Fruit fly (Drosophila melanogaster) whole organism, embryonic: Measurements from ENCODE around the gene gb.

ENCODE experiments used
- Ada2b ChIP-seq: fragments of 200-800 bp; sonication (Bioruptor generic); IDR thresholded peaks from 2 replicates; pipeline ENCODE4 v1.3.6; 2022; ENCODE audit warnings: missing biosample characterization, missing genetic modification characterization
- C15 ChIP-seq: fragments of 200-800 bp; sonication (Bioruptor generic); IDR thresholded peaks from 3 replicates; pipeline ENCODE4 v1.3.6; 2022; ENCODE audit warnings: missing biosample characterization, missing genetic modification characterization
- CG10209 ChIP-seq: fragments of 200-800 bp; sonication (Bioruptor generic); optimal IDR thresholded peaks from 3 replicates; lab custom pipeline; 2017; ENCODE audit warnings: missing biosample characterization, mild to moderate bottlenecking, missing genetic modification characterization, missing genetic modification reagents
- CG13287 ChIP-seq: fragments of 200-800 bp; sonication (Bioruptor generic); IDR thresholded peaks from 2 replicates; pipeline ENCODE4 v1.3.6; 2022; ENCODE audit warnings: missing biosample characterization, missing genetic modification characterization; ENCODE audit not compliant: partially characterized antibody
- CG1602 ChIP-seq: fragments of 200-800 bp; sonication (Bioruptor generic); optimal IDR thresholded peaks from 3 replicates; lab custom pipeline; 2016; ENCODE audit warnings: missing biosample characterization, missing genetic modification characterization
- CG1647 ChIP-seq: fragments of 200-800 bp; sonication (Bioruptor generic); optimal IDR thresholded peaks from 3 replicates; lab custom pipeline; 2016; ENCODE audit warnings: missing biosample characterization, missing genetic modification characterization
- CG17568 ChIP-seq: fragments of 200-800 bp; sonication (Bioruptor generic); optimal IDR thresholded peaks from 2 replicates; lab custom pipeline; 2018; ENCODE audit warnings: missing biosample characterization, mild to moderate bottlenecking, missing genetic modification characterization, moderate library complexity
- CG1832 ChIP-seq: fragments of 200-800 bp; sonication (Bioruptor generic); optimal IDR thresholded peaks from 2 replicates; lab custom pipeline; 2017; ENCODE audit warnings: missing biosample characterization, mild to moderate bottlenecking, missing genetic modification characterization, inconsistent platforms
- CG18619 ChIP-seq: fragments of 200-800 bp; sonication (Bioruptor generic); optimal IDR thresholded peaks from 3 replicates; lab custom pipeline; 2017; ENCODE audit warnings: missing biosample characterization, mild to moderate bottlenecking, missing genetic modification characterization
- CG2889 ChIP-seq: fragments of 200-800 bp; sonication (Bioruptor generic); IDR thresholded peaks from 3 replicates; pipeline ENCODE4 v1.3.6; 2022; ENCODE audit warnings: missing biosample characterization, missing genetic modification characterization
- CG32772 ChIP-seq: fragments of 200-800 bp; sonication (Bioruptor generic); IDR thresholded peaks from 2 replicates; pipeline ENCODE4 v1.3.6; 2022; ENCODE audit warnings: missing biosample characterization, missing genetic modification characterization
- CG4424 ChIP-seq: fragments of 200-800 bp; sonication (Bioruptor generic); optimal IDR thresholded peaks from 3 replicates; lab custom pipeline; 2016; ENCODE audit warnings: missing biosample characterization, missing genetic modification characterization
- CG4820 ChIP-seq: fragments of 200-800 bp; sonication (Bioruptor generic); optimal IDR thresholded peaks from 3 replicates; lab custom pipeline; 2016; ENCODE audit warnings: missing biosample characterization, missing genetic modification characterization
- CG6254 ChIP-seq: fragments of 200-800 bp; sonication (Bioruptor generic); optimal IDR thresholded peaks from 3 replicates; lab custom pipeline; 2017; ENCODE audit warnings: mild to moderate bottlenecking, missing biosample characterization, missing genetic modification reagents, missing genetic modification characterization
- CG6765 ChIP-seq: fragments of 200-800 bp; sonication (Bioruptor generic); optimal IDR thresholded peaks from 3 replicates; lab custom pipeline; 2017; ENCODE audit warnings: missing biosample characterization, mild to moderate bottlenecking, missing genetic modification characterization
- CG8290 ChIP-seq, 3 experiments: fragments of 200-800 bp; sonication (Bioruptor generic); optimal IDR thresholded peaks; 2 replicates each; lab custom pipeline; 2016 to 2019; ENCODE audit warnings: missing biosample characterization in 3 of 3, missing genetic modification characterization in 3 of 3, mild to moderate bottlenecking in 2 of 3, moderate library complexity in 1 of 3
- D19A ChIP-seq: fragments of 200-800 bp; optimal IDR thresholded peaks from 3 replicates; lab custom pipeline; 2019; ENCODE audit warnings: missing biosample characterization, mild to moderate bottlenecking, missing genetic modification characterization, moderate library complexity
- Dbx ChIP-seq: fragments of 200-800 bp; sonication (Bioruptor generic); IDR thresholded peaks from 3 replicates; pipeline ENCODE4 v1.3.6; 2022; ENCODE audit warnings: missing biosample characterization, missing genetic modification characterization
- Dll ChIP-seq: fragments of 200-800 bp; sonication (Bioruptor generic); IDR thresholded peaks from 4 replicates; pipeline ENCODE4 v1.3.6; 2022; ENCODE audit warnings: missing biosample characterization, missing genetic modification characterization; ENCODE audit not compliant: partially characterized antibody
- Drgx ChIP-seq: fragments of 200-800 bp; sonication (Bioruptor generic); IDR thresholded peaks from 2 replicates; pipeline ENCODE4 v1.3.6; 2022; ENCODE audit warnings: missing biosample characterization, missing genetic modification characterization
- Fer1 ChIP-seq: fragments of 200-800 bp; sonication (Bioruptor generic); optimal IDR thresholded peaks from 2 replicates; lab custom pipeline; 2017; ENCODE audit warnings: missing biosample characterization, mild to moderate bottlenecking, missing genetic modification characterization
- Hey ChIP-seq: fragments of 200-800 bp; sonication (Bioruptor generic); optimal IDR thresholded peaks from 3 replicates; lab custom pipeline; 2018; ENCODE audit warnings: missing biosample characterization, mild to moderate bottlenecking, missing genetic modification characterization
- Med ChIP-seq: fragments of 200-800 bp; sonication (Bioruptor generic); peaks from one replicate; lab custom pipeline; 2016; ENCODE audit warnings: missing biosample characterization, missing genetic modification characterization, mild to moderate bottlenecking, inconsistent platforms, moderate library complexity
- Poxn ChIP-seq: fragments of 200-800 bp; sonication (Bioruptor generic); IDR thresholded peaks from 2 replicates; pipeline ENCODE4 v1.3.6; 2022; ENCODE audit warnings: missing biosample characterization, missing genetic modification characterization
- Sry-β ChIP-seq: fragments of 200-800 bp; sonication (Bioruptor generic); optimal IDR thresholded peaks from 2 replicates; lab custom pipeline; 2018; ENCODE audit warnings: missing biosample characterization, mild to moderate bottlenecking, missing genetic modification characterization, moderate library complexity
- TFAM ChIP-seq: fragments of 200-800 bp; sonication (Bioruptor generic); optimal IDR thresholded peaks from 2 replicates; lab custom pipeline; 2017; ENCODE audit warnings: missing biosample characterization, missing genetic modification characterization, inconsistent platforms
- Trl ChIP-seq, 3 experiments: fragments of >200 bp in 2 of 3; fragments of 200-800 bp in 1 of 3; sonication (Bioruptor generic) in 1 of 3; optimal IDR thresholded peaks; 2 replicates in 1 of 3; 3 replicates in 2 of 3; lab custom pipeline; 2016 to 2017; ENCODE audit warnings: missing biosample characterization in 1 of 3, missing genetic modification characterization in 1 of 3
- abd-A ChIP-seq: fragments of 200-800 bp; sonication (Bioruptor generic); optimal IDR thresholded peaks from 3 replicates; lab custom pipeline; 2019; ENCODE audit warnings: missing biosample characterization, mild to moderate bottlenecking, missing genetic modification characterization, moderate library complexity
- bab2 ChIP-seq: fragments of 200-800 bp; sonication (Bioruptor generic); optimal IDR thresholded peaks from 2 replicates; lab custom pipeline; 2016; ENCODE audit warnings: missing biosample characterization, missing genetic modification characterization
- btn ChIP-seq: fragments of 200-800 bp; sonication (Bioruptor generic); optimal IDR thresholded peaks from 2 replicates; lab custom pipeline; 2016; ENCODE audit warnings: missing biosample characterization, missing genetic modification characterization
- cas ChIP-seq: fragments of 200-800 bp; sonication (Bioruptor generic); IDR thresholded peaks from 2 replicates; pipeline ENCODE4 v1.3.6; 2022; ENCODE audit warnings: missing biosample characterization, missing genetic modification characterization
- croc ChIP-seq: fragments of 200-800 bp; sonication (Bioruptor generic); conservative IDR thresholded peaks from 3 replicates; pipeline ENCODE4 v1.3.6; 2022; ENCODE audit warnings: missing biosample characterization, missing genetic modification characterization
- da ChIP-seq: fragments of 200-800 bp; sonication (Bioruptor generic); optimal IDR thresholded peaks from 2 replicates; lab custom pipeline; 2016; ENCODE audit warnings: missing biosample characterization, missing genetic modification characterization
- dan ChIP-seq: fragments of 200-800 bp; sonication (Bioruptor generic); IDR thresholded peaks from 2 replicates; pipeline ENCODE4 v1.3.6; 2022; ENCODE audit warnings: missing biosample characterization, missing genetic modification characterization
- exex ChIP-seq: fragments of 200-800 bp; sonication (Bioruptor generic); optimal IDR thresholded peaks from 4 replicates; lab custom pipeline; 2018; ENCODE audit warnings: missing biosample characterization, mild to moderate bottlenecking, missing genetic modification characterization, moderate library complexity
- fru ChIP-seq: fragments of >200 bp; optimal IDR thresholded peaks from 2 replicates; lab custom pipeline; 2017
- grau ChIP-seq: fragments of 200-800 bp; optimal IDR thresholded peaks from 3 replicates; lab custom pipeline; 2019; ENCODE audit warnings: missing biosample characterization, mild to moderate bottlenecking, missing genetic modification characterization, moderate library complexity
- grn ChIP-seq: fragments of 200-800 bp; sonication (Bioruptor generic); optimal IDR thresholded peaks from 3 replicates; lab custom pipeline; 2017; ENCODE audit warnings: missing biosample characterization, missing genetic modification characterization
- insv ChIP-seq, 2 experiments: fragments of 200-800 bp; sonication (Bioruptor generic); optimal IDR thresholded peaks; 3 replicates each; lab custom pipeline; 2016 to 2018; ENCODE audit warnings: missing biosample characterization in 2 of 2, missing genetic modification characterization in 2 of 2
- kay ChIP-seq: fragments of 200-800 bp; sonication (Bioruptor generic); optimal IDR thresholded peaks from 2 replicates; lab custom pipeline; 2016; ENCODE audit warnings: missing biosample characterization, missing genetic modification characterization
- nau ChIP-seq: fragments of 200-800 bp; sonication (Bioruptor generic); optimal IDR thresholded peaks from 3 replicates; lab custom pipeline; 2017; ENCODE audit warnings: missing biosample characterization, mild to moderate bottlenecking, missing genetic modification characterization, missing genetic modification reagents
- nerfin-1 ChIP-seq: fragments of 200-800 bp; sonication (Bioruptor generic); optimal IDR thresholded peaks from 3 replicates; lab custom pipeline; 2019; ENCODE audit warnings: missing biosample characterization, mild to moderate bottlenecking, missing genetic modification characterization, moderate library complexity
- pum ChIP-seq: fragments of 200-800 bp; sonication (Bioruptor generic); optimal IDR thresholded peaks from 2 replicates; lab custom pipeline; 2016; ENCODE audit warnings: missing biosample characterization, missing genetic modification characterization
- sc ChIP-seq, 3 experiments: fragments of >200 bp in 2 of 3; fragments of 200-800 bp in 1 of 3; sonication (Bioruptor generic) in 1 of 3; optimal IDR thresholded peaks; 2 replicates in 2 of 3; 3 replicates in 1 of 3; lab custom pipeline; 2017; ENCODE audit warnings: mild to moderate bottlenecking in 1 of 3, missing biosample characterization in 1 of 3, missing genetic modification characterization in 1 of 3, missing genetic modification reagents in 1 of 3
- sim ChIP-seq: fragments of 200-800 bp; sonication (Bioruptor generic); IDR thresholded peaks from 2 replicates; pipeline ENCODE4 v1.3.6; 2022; ENCODE audit warnings: missing biosample characterization, missing genetic modification characterization
- so ChIP-seq: fragments of 200-800 bp; sonication (Bioruptor generic); IDR thresholded peaks from 3 replicates; pipeline ENCODE4 v1.3.6; 2022; ENCODE audit warnings: missing biosample characterization, missing genetic modification characterization
- tgo ChIP-seq: fragments of 200-800 bp; sonication (Bioruptor generic); IDR thresholded peaks from 3 replicates; pipeline ENCODE4 v1.3.6; 2022; ENCODE audit warnings: missing biosample characterization, missing genetic modification characterization
- twi ChIP-seq: fragments of 200-800 bp; optimal IDR thresholded peaks from 2 replicates; lab custom pipeline; 2019; ENCODE audit warnings: missing biosample characterization, mild to moderate bottlenecking, missing genetic modification characterization, moderate library complexity
- z ChIP-seq: fragments of 200-800 bp; sonication (Bioruptor generic); IDR thresholded peaks from 3 replicates; pipeline ENCODE4 v1.3.6; 2022; ENCODE audit warnings: missing biosample characterization, missing genetic modification characterization

The gb gene

dm6 chr3R:27150685-27151515, 38.8 kb upstream of the gb start, which contains the start of gene CG6051 (continued):
- TF ChIP-seq nerfin-1 (peak; percentile 24), cas (GFP tag; lab: Robert Waterston, UW) (no peak), CG6765 (GFP tag; lab: Kevin White, UChicago) (peak; percentile 63), so (GFP tag; lab: Robert Waterston, UW) (no peak), da (GFP tag; lab: Kevin White, UChicago) (peak; percentile 51), sim (no peak), insv (GFP tag; optimal IDR thresholded peaks at IDR 0.05; lab: Kevin White, UChicago) (no peak), btn (GFP tag; lab: Kevin White, UChicago) (no peak), Poxn (no peak), twi (tag; lab: Kevin White, UChicago) (peak; percentile 35), Med (GFP tag; lab: Kevin White, UChicago) (peak; percentile 85), exex (tag; lab: Kevin White, UChicago) (peak; percentile 22), CG17568 (GFP tag; lab: Kevin White, UChicago) (no peak), CG18619 (peak; percentile 15), Trl (optimal IDR thresholded peaks at IDR 0.05; lab: Kevin White, UChicago) (no peak), Trl (GFP tag; optimal IDR thresholded peaks at IDR 0.05; lab: Kevin White, UChicago) (peak; percentile 42), Hey (tag; lab: Kevin White, UChicago) (peak; percentile 46), Dll (GFP tag; lab: Robert Waterston, UW) (no peak), CG4424 (GFP tag; lab: Kevin White, UChicago) (peak; percentile 57), CG10209 (GFP tag; lab: Kevin White, UChicago) (peak; percentile 51), CG6254 (GFP tag; lab: Kevin White, UChicago) (no peak), CG1602 (GFP tag; lab: Kevin White, UChicago) (peak; percentile 45), kay (GFP tag; lab: Kevin White, UChicago) (peak; percentile 13), Sry-β (GFP tag; lab: Kevin White, UChicago) (peak; percentile 47), C15 (GFP tag; lab: Robert Waterston, UW) (no peak), CG4820 (GFP tag; lab: Kevin White, UChicago) (no peak), D19A (tag; lab: Kevin White, UChicago) (peak; percentile 33), nau (GFP tag; lab: Kevin White, UChicago) (peak; percentile 41), Ada2b (GFP tag; lab: Robert Waterston, UW) (no peak), pum (peak; percentile 57), tgo (no peak), CG1647 (GFP tag; lab: Kevin White, UChicago) (peak; percentile 17), fru (lab: Kevin White, UChicago) (no peak), grn (GFP tag; lab: Kevin White, UChicago) (no peak), sc (optimal IDR thresholded peaks at IDR 0.05; lab: Kevin White, UChicago) (no peak), sc (GFP tag; optimal IDR thresholded peaks at IDR 0.05; lab: Kevin White, UChicago) (peak; percentile 29), abd-A (tag; lab: Kevin White, UChicago) (no peak), dan (GFP tag; lab: Robert Waterston, UW) (no peak), z (no peak), CG1832 (peak; percentile 3), CG8290 (GFP tag; optimal IDR thresholded peaks at IDR 0.05; lab: Kevin White, UChicago) (no peak), CG8290 (tag; optimal IDR thresholded peaks at IDR 0.05; lab: Kevin White, UChicago) (peak in 1 of 2 experiments; percentile 89), Drgx (GFP tag; lab: Robert Waterston, UW) (no peak), grau (peak; percentile 69), CG13287 (GFP tag; lab: Robert Waterston, UW) (no peak), croc (GFP tag; lab: Robert Waterston, UW) (no peak), Fer1 (GFP tag; lab: Kevin White, UChicago) (peak; percentile 70), CG2889 (no peak), Dbx (GFP tag; lab: Robert Waterston, UW) (no peak), TFAM (GFP tag; lab: Kevin White, UChicago) (no peak), bab2 (GFP tag; lab: Kevin White, UChicago) (peak; percentile 48), CG32772 (GFP tag; lab: Robert Waterston, UW) (no peak)
